Worm (Caenorhabditis elegans) whole organism, L3 larva: ENCODE measurements around the gene F54E12.2.

Source experiments
- R02D3.7 ChIP-seq: fragments of 150-350 bp; optimal IDR thresholded peaks from 2 replicates; lab custom pipeline; 2014; ENCODE audit warnings: missing biosample characterization, missing genetic modification characterization
- egl-27 ChIP-seq: sonication (generic microtip); optimal IDR thresholded peaks from 4 replicates; lab custom pipeline; 2017; ENCODE audit warnings: missing biosample characterization, missing genetic modification reagents, missing genetic modification characterization
- elt-2 ChIP-seq: sonication (generic microtip); optimal IDR thresholded peaks from 2 replicates; lab custom pipeline; 2016; ENCODE audit warnings: missing genetic modification reagents, mild to moderate bottlenecking, missing genetic modification characterization, missing compliant biosample characterization
- fkh-10 ChIP-seq: sonication (generic microtip); optimal IDR thresholded peaks from 2 replicates; lab custom pipeline; 2017; ENCODE audit warnings: missing biosample characterization, missing genetic modification reagents, missing genetic modification characterization
- fos-1 ChIP-seq: fragments of 150-350 bp; optimal IDR thresholded peaks from 2 replicates; lab custom pipeline; 2014; ENCODE audit warnings: missing biosample characterization, missing genetic modification characterization
- jun-1 ChIP-seq: fragments of 150-350 bp; optimal IDR thresholded peaks from 2 replicates; lab custom pipeline; 2014; ENCODE audit warnings: missing biosample characterization, missing genetic modification reagents, missing genetic modification characterization
- pha-4 ChIP-seq: fragments of 150-350 bp; optimal IDR thresholded peaks from 2 replicates; lab custom pipeline; 2014; ENCODE audit warnings: missing biosample characterization, missing genetic modification reagents, missing genetic modification characterization
- pqm-1 ChIP-seq: fragments of 150-350 bp; optimal IDR thresholded peaks from 2 replicates; lab custom pipeline; 2017; ENCODE audit warnings: missing biosample characterization, missing genetic modification characterization, inconsistent platforms
- skn-1 ChIP-seq: fragments of 150-350 bp; optimal IDR thresholded peaks from 2 replicates; lab custom pipeline; 2014; ENCODE audit warnings: missing biosample characterization, missing genetic modification characterization

Gene F54E12.2

DNA sequence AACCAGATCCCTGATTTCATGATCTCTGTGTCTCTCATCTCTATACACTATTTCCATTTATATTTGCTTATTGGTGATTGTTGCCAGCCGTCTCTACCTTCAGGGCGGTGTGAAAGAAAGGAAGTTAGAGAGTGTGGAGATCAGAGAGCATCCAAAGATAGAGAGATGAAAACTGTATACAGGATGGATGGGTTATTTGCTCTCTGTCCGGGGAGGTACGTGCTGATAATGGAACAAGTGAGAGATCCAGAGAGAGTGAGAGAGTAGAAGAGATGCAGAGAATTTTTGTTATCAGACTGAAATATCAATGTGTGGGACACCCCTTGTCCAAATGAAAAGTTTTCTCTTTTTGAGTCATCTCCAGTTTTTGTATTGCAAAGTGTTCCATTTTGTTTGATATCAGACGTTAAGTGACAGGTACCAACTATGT is 52.9 kb downstream of the F54E12.2 start:
- TF ChIP-seq pha-4 (tag; lab: Kevin White, UChicago) (peak; percentile 95), jun-1 (tag; lab: Kevin White, UChicago) (peak; percentile 78), elt-2 (tag; lab: Kevin White, UChicago) (peak; percentile 98), fkh-10 (GFP tag; lab: Kevin White, UChicago) (no peak), skn-1 (peak; percentile 42), fos-1 (tag; lab: Kevin White, UChicago) (peak; percentile 53), R02D3.7 (tag; lab: Kevin White, UChicago) (no peak), pqm-1 (tag; lab: Kevin White, UChicago) (peak; percentile 93), egl-27 (tag; lab: Kevin White, UChicago) (no peak)
